Fruit fly (Drosophila melanogaster): ENCODE measurements around the gene Mgat4a.

- TF ChIP-seq psq (optimal IDR thresholded peaks at IDR 0.05) (no peak), Dll (optimal IDR thresholded peaks at IDR 0.05) (no peak), usp (GFP tag; optimal IDR thresholded peaks at IDR 0.05) (no peak), pan (optimal IDR thresholded peaks at IDR 0.05) (no peak), EcR (GFP tag; optimal IDR thresholded peaks at IDR 0.05) (no peak)
Measured at dm6 chr3L:14784949-14785408, 23.2 kb downstream of the Mgat4a start.

Measured in whole organism.